Worm (Caenorhabditis elegans): Measurements from ENCODE around the gene F10G7.12.
A peak's percentile ranks its signal among the peaks of the same experiment; 100 is the strongest.

ce11 chrII:4650072-4650471, 39.5 kb upstream of the F10G7.12 start:
- no peak for TF ChIP-seq pha-4 (tag; optimal IDR thresholded peaks at IDR 0.05)
- TF ChIP-seq sdc-2 (tag; optimal IDR thresholded peaks at IDR 0.05): no peak
- peak; percentile 8 for TF ChIP-seq pax-1 (tag; optimal IDR thresholded peaks at IDR 0.05)
- TF ChIP-seq dve-1 (tag; optimal IDR thresholded peaks at IDR 0.05): no peak
